Fruit fly (Drosophila melanogaster) whole organism, embryonic: ENCODE data around the gene ppl.

Source experiments
- Bdp1 ChIP-seq: fragments of 200-800 bp; sonication (Bioruptor generic); optimal IDR thresholded peaks from 3 replicates; lab custom pipeline; 2016; ENCODE audit warnings: missing biosample characterization, missing genetic modification characterization
- Blimp-1 ChIP-seq: fragments of 200-800 bp; sonication (Bioruptor generic); optimal IDR thresholded peaks from 3 replicates; lab custom pipeline; 2018; ENCODE audit warnings: missing biosample characterization, missing genetic modification characterization, mild to moderate bottlenecking, moderate library complexity, missing genetic modification reagents
- BtbVII ChIP-seq: fragments of 200-800 bp; sonication (Bioruptor generic); optimal IDR thresholded peaks from 3 replicates; lab custom pipeline; 2017; ENCODE audit warnings: missing biosample characterization, mild to moderate bottlenecking, missing genetic modification characterization
- CG1024 ChIP-seq: fragments of 200-800 bp; sonication (Bioruptor generic); IDR thresholded peaks from 2 replicates; pipeline ENCODE4 v1.3.6; 2022; ENCODE audit warnings: missing biosample characterization, missing genetic modification characterization
- CG11504 ChIP-seq: fragments of 200-800 bp; sonication (Bioruptor generic); optimal IDR thresholded peaks from 3 replicates; lab custom pipeline; 2019; ENCODE audit warnings: missing biosample characterization, mild to moderate bottlenecking, missing genetic modification characterization, moderate library complexity
- CG12219 ChIP-seq: fragments of 200-800 bp; sonication (Bioruptor generic); optimal IDR thresholded peaks from 3 replicates; lab custom pipeline; 2018; ENCODE audit warnings: missing biosample characterization, mild to moderate bottlenecking, missing genetic modification characterization
- CG14965 ChIP-seq: fragments of 200-800 bp; sonication (Bioruptor generic); optimal IDR thresholded peaks from 2 replicates; lab custom pipeline; 2016; ENCODE audit warnings: missing biosample characterization, missing genetic modification characterization, borderline replicate concordance
- CG15011 ChIP-seq: fragments of 200-800 bp; sonication (Bioruptor generic); optimal IDR thresholded peaks from 3 replicates; lab custom pipeline; 2018; ENCODE audit warnings: missing biosample characterization, mild to moderate bottlenecking, missing genetic modification characterization
- CG15479 ChIP-seq: fragments of 200-800 bp; sonication (Bioruptor generic); optimal IDR thresholded peaks from 3 replicates; lab custom pipeline; 2019; ENCODE audit warnings: missing biosample characterization, mild to moderate bottlenecking, missing genetic modification characterization, moderate library complexity
- CG17568 ChIP-seq: fragments of 200-800 bp; sonication (Bioruptor generic); optimal IDR thresholded peaks from 2 replicates; lab custom pipeline; 2018; ENCODE audit warnings: missing biosample characterization, mild to moderate bottlenecking, missing genetic modification characterization, moderate library complexity
- CG18619 ChIP-seq: fragments of 200-800 bp; sonication (Bioruptor generic); optimal IDR thresholded peaks from 3 replicates; lab custom pipeline; 2017; ENCODE audit warnings: missing biosample characterization, mild to moderate bottlenecking, missing genetic modification characterization
- CG3281 ChIP-seq: fragments of 200-800 bp; sonication (Bioruptor generic); optimal IDR thresholded peaks from 3 replicates; lab custom pipeline; 2017; ENCODE audit warnings: missing biosample characterization, mild to moderate bottlenecking, missing genetic modification characterization
- CG4282 ChIP-seq: fragments of 200-800 bp; sonication (Bioruptor generic); optimal IDR thresholded peaks from 2 replicates; lab custom pipeline; 2016; ENCODE audit warnings: missing biosample characterization, missing genetic modification characterization
- CG4854 ChIP-seq: fragments of 200-800 bp; sonication (Bioruptor generic); optimal IDR thresholded peaks from 2 replicates; lab custom pipeline; 2016; ENCODE audit warnings: missing biosample characterization, missing genetic modification characterization, inconsistent platforms
- CG6254 ChIP-seq: fragments of 200-800 bp; sonication (Bioruptor generic); optimal IDR thresholded peaks from 3 replicates; lab custom pipeline; 2017; ENCODE audit warnings: mild to moderate bottlenecking, missing biosample characterization, missing genetic modification reagents, missing genetic modification characterization
- CG6854 ChIP-seq: fragments of 200-800 bp; sonication (Bioruptor generic); optimal IDR thresholded peaks from 3 replicates; lab custom pipeline; 2017; ENCODE audit warnings: missing biosample characterization, mild to moderate bottlenecking, missing genetic modification characterization
- CG9609 ChIP-seq: fragments of 200-800 bp; sonication (Bioruptor generic); optimal IDR thresholded peaks from 3 replicates; lab custom pipeline; 2016; ENCODE audit warnings: missing biosample characterization, missing genetic modification characterization
- CG9817 ChIP-seq: fragments of 200-800 bp; sonication (Bioruptor generic); optimal IDR thresholded peaks from 2 replicates; lab custom pipeline; 2018; ENCODE audit warnings: missing biosample characterization, mild to moderate bottlenecking, missing genetic modification characterization, moderate library complexity
- D ChIP-seq, 2 experiments: fragments of 200-800 bp in 1 of 2; fragments of >200 bp in 1 of 2; sonication (Bioruptor generic) in 1 of 2; optimal IDR thresholded peaks; 2 replicates in 1 of 2; 3 replicates in 1 of 2; lab custom pipeline; 2017; ENCODE audit warnings: mild to moderate bottlenecking in 1 of 2, missing biosample characterization in 1 of 2, missing genetic modification characterization in 1 of 2, missing genetic modification reagents in 1 of 2
- Dip3 ChIP-seq: fragments of 200-800 bp; sonication (Bioruptor generic); optimal IDR thresholded peaks from 3 replicates; lab custom pipeline; 2016; ENCODE audit warnings: missing biosample characterization, missing genetic modification characterization
- Fer3 ChIP-seq: fragments of 200-800 bp; sonication (Bioruptor generic); optimal IDR thresholded peaks from 2 replicates; lab custom pipeline; 2018; ENCODE audit warnings: missing biosample characterization, mild to moderate bottlenecking, missing genetic modification characterization, moderate library complexity
- HLH4C ChIP-seq: fragments of 200-800 bp; sonication (Bioruptor generic); IDR thresholded peaks from 3 replicates; pipeline ENCODE4 v1.3.6; 2022; ENCODE audit warnings: missing biosample characterization, missing genetic modification characterization; ENCODE audit not compliant: partially characterized antibody
- Lpt ChIP-seq: fragments of >200 bp; optimal IDR thresholded peaks from 2 replicates; lab custom pipeline; 2018; ENCODE audit warnings: missing biosample characterization, missing genetic modification characterization
- NC2β ChIP-seq: fragments of 200-800 bp; sonication (Bioruptor generic); optimal IDR thresholded peaks from 2 replicates; lab custom pipeline; 2016; ENCODE audit warnings: missing biosample characterization, missing genetic modification characterization
- Poxn ChIP-seq: fragments of 200-800 bp; sonication (Bioruptor generic); IDR thresholded peaks from 2 replicates; pipeline ENCODE4 v1.3.6; 2022; ENCODE audit warnings: missing biosample characterization, missing genetic modification characterization
- Sox100B ChIP-seq: fragments of 200-800 bp; sonication (Bioruptor generic); optimal IDR thresholded peaks from 3 replicates; lab custom pipeline; 2018; ENCODE audit warnings: missing biosample characterization, mild to moderate bottlenecking, missing genetic modification characterization
- Spps ChIP-seq: fragments of 200-800 bp; sonication (Bioruptor generic); optimal IDR thresholded peaks from 2 replicates; lab custom pipeline; 2018; ENCODE audit warnings: missing biosample characterization, mild to moderate bottlenecking, missing genetic modification characterization
- Tbp ChIP-seq: fragments of >200 bp; optimal IDR thresholded peaks from 2 replicates; lab custom pipeline; 2018; ENCODE audit warnings: missing biosample characterization, missing genetic modification characterization
- Trl ChIP-seq, 3 experiments: fragments of >200 bp in 2 of 3; fragments of 200-800 bp in 1 of 3; sonication (Bioruptor generic) in 1 of 3; optimal IDR thresholded peaks; 2 replicates in 1 of 3; 3 replicates in 2 of 3; lab custom pipeline; 2016 to 2017; ENCODE audit warnings: missing biosample characterization in 1 of 3, missing genetic modification characterization in 1 of 3
- Xrp1 ChIP-seq: fragments of 200-800 bp; sonication (Bioruptor generic); IDR thresholded peaks from 2 replicates; pipeline ENCODE4 v1.3.6; 2022; ENCODE audit warnings: missing biosample characterization, missing genetic modification characterization
- amos ChIP-seq: fragments of 200-800 bp; sonication (Bioruptor generic); IDR thresholded peaks from 2 replicates; pipeline ENCODE4 v1.3.6; 2022; ENCODE audit warnings: missing biosample characterization, missing genetic modification characterization; ENCODE audit not compliant: partially characterized antibody
- btn ChIP-seq: fragments of 200-800 bp; sonication (Bioruptor generic); optimal IDR thresholded peaks from 2 replicates; lab custom pipeline; 2016; ENCODE audit warnings: missing biosample characterization, missing genetic modification characterization
- cas ChIP-seq: fragments of 200-800 bp; sonication (Bioruptor generic); IDR thresholded peaks from 2 replicates; pipeline ENCODE4 v1.3.6; 2022; ENCODE audit warnings: missing biosample characterization, missing genetic modification characterization
- chm ChIP-seq: fragments of 200-800 bp; sonication (Bioruptor generic); IDR thresholded peaks from 2 replicates; pipeline ENCODE4 v1.3.6; 2022; ENCODE audit warnings: missing biosample characterization, missing genetic modification characterization
- hkb ChIP-seq, 2 experiments: fragments of 200-800 bp in 1 of 2; fragments of >200 bp in 1 of 2; sonication (Bioruptor generic) in 1 of 2; IDR thresholded peaks in 1 of 2; optimal IDR thresholded peaks in 1 of 2; 2 replicates each; pipeline versions ENCODE4 v1.3.6 to Lab custom; 2017 to 2022; ENCODE audit warnings: missing biosample characterization in 1 of 2, missing genetic modification characterization in 1 of 2
- jing ChIP-seq: fragments of 200-800 bp; sonication (Bioruptor generic); optimal IDR thresholded peaks from 2 replicates; lab custom pipeline; 2018; ENCODE audit warnings: missing biosample characterization, mild to moderate bottlenecking, missing genetic modification characterization
- maf-S ChIP-seq: fragments of 200-800 bp; sonication (Bioruptor generic); optimal IDR thresholded peaks from 2 replicates; lab custom pipeline; 2016; ENCODE audit warnings: missing biosample characterization, missing genetic modification characterization
- nmo ChIP-seq: fragments of 200-800 bp; sonication (Bioruptor generic); optimal IDR thresholded peaks from 2 replicates; lab custom pipeline; 2018; ENCODE audit warnings: missing biosample characterization, mild to moderate bottlenecking, missing genetic modification characterization, moderate library complexity
- nom ChIP-seq: fragments of 200-800 bp; sonication (Bioruptor generic); optimal IDR thresholded peaks from 2 replicates; lab custom pipeline; 2017; ENCODE audit warnings: missing biosample characterization, missing genetic modification characterization, mild to moderate bottlenecking, moderate library complexity, missing genetic modification reagents
- pita ChIP-seq: fragments of 200-800 bp; sonication (Bioruptor generic); optimal IDR thresholded peaks from 2 replicates; lab custom pipeline; 2017; ENCODE audit warnings: missing biosample characterization, mild to moderate bottlenecking, missing genetic modification characterization
- pnt ChIP-seq: fragments of 200-800 bp; sonication (Bioruptor generic); optimal IDR thresholded peaks from 3 replicates; lab custom pipeline; 2016; ENCODE audit warnings: missing biosample characterization, missing genetic modification characterization
- sens-2 ChIP-seq: fragments of 200-800 bp; sonication (Bioruptor generic); IDR thresholded peaks from 2 replicates; pipeline ENCODE4 v1.3.6; 2022; ENCODE audit warnings: missing biosample characterization, missing genetic modification characterization
- sisA ChIP-seq: fragments of 200-800 bp; sonication (Bioruptor generic); IDR thresholded peaks from 2 replicates; pipeline ENCODE4 v1.3.6; 2022; ENCODE audit warnings: missing biosample characterization, missing genetic modification characterization
- slp2 ChIP-seq: fragments of 200-800 bp; sonication (Bioruptor generic); optimal IDR thresholded peaks from 2 replicates; lab custom pipeline; 2016; ENCODE audit warnings: missing biosample characterization, missing genetic modification characterization
- tll ChIP-seq, 2 experiments: fragments of 200-800 bp in 1 of 2; fragments of >200 bp in 1 of 2; sonication (Bioruptor generic) in 1 of 2; optimal IDR thresholded peaks; 2 replicates each; lab custom pipeline; 2017 to 2019; ENCODE audit warnings: missing biosample characterization in 2 of 2, missing genetic modification characterization in 2 of 2, mild to moderate bottlenecking in 1 of 2, moderate library complexity in 1 of 2
- ttk ChIP-seq: fragments of 200-800 bp; sonication (Bioruptor generic); IDR thresholded peaks from 2 replicates; pipeline ENCODE4 v2.1.2; 2022; ENCODE audit warnings: missing biosample characterization, missing genetic modification characterization

Gene ppl

dm6 chr3L:21276296-21277257 is 4.7 kb downstream of the ppl start (continued):
- TF ChIP-seq CG1024 = no peak
- peak; percentile 58 for TF ChIP-seq Blimp-1
- no peak for TF ChIP-seq cas (GFP tag; lab: Robert Waterston, UW)
- TF ChIP-seq CG9817 = peak; percentile 30
- peak; percentile 54 for TF ChIP-seq sisA (GFP tag; lab: Robert Waterston, UW)
- peak; percentile 37 for TF ChIP-seq maf-S (GFP tag; lab: Kevin White, UChicago)
- TF ChIP-seq pnt (GFP tag; lab: Kevin White, UChicago) = peak; percentile 68
- no peak for TF ChIP-seq nom (GFP tag; lab: Kevin White, UChicago)
- no peak for TF ChIP-seq pita (GFP tag; lab: Kevin White, UChicago)
- no peak for TF ChIP-seq hkb (optimal IDR thresholded peaks at IDR 0.05; lab: Kevin White, UChicago)
- 0 out of 2 replicates have a peak, but pooled peaks have one; percentile 39 for TF ChIP-seq hkb (GFP tag; IDR thresholded peaks at IDR 0.05; lab: Robert Waterston, UW)
- TF ChIP-seq Xrp1 (GFP tag; lab: Robert Waterston, UW) = peak; percentile 41
- TF ChIP-seq CG9609 (GFP tag; lab: Kevin White, UChicago) = peak; percentile 40
- 0 out of 2 replicates have a peak, but pooled peaks have one; percentile 11 for TF ChIP-seq ttk (GFP tag; lab: Robert Waterston, UW)
- TF ChIP-seq CG11504 = peak; percentile 82
- peak in 1 of 2 experiments; percentile 88 for TF ChIP-seq tll (GFP tag; optimal IDR thresholded peaks at IDR 0.05; lab: Kevin White, UChicago)
- TF ChIP-seq CG12219 (GFP tag; lab: Kevin White, UChicago) = peak; percentile 24
- peak; percentile 82 for TF ChIP-seq nmo (GFP tag; lab: Kevin White, UChicago)
- TF ChIP-seq CG17568 (GFP tag; lab: Kevin White, UChicago) = no peak
- TF ChIP-seq CG4854 (GFP tag; lab: Kevin White, UChicago) = peak; percentile 41
- no peak for TF ChIP-seq CG14965
- no peak for TF ChIP-seq D (optimal IDR thresholded peaks at IDR 0.05; lab: Kevin White, UChicago)
- TF ChIP-seq D (GFP tag; optimal IDR thresholded peaks at IDR 0.05; lab: Kevin White, UChicago) = peak; percentile 62
- peak; percentile 50 for TF ChIP-seq jing
- TF ChIP-seq chm (GFP tag; lab: Robert Waterston, UW) = peak; percentile 19; the same call in 1 of the 2 replicates
- TF ChIP-seq slp2 (GFP tag; lab: Kevin White, UChicago) = peak; percentile 48
- TF ChIP-seq sens-2 (GFP tag; lab: Robert Waterston, UW) = no peak
- TF ChIP-seq Dip3 (GFP tag; lab: Kevin White, UChicago) = peak; percentile 14
- TF ChIP-seq NC2β (GFP tag; lab: Kevin White, UChicago) = peak; percentile 71
- peak; percentile 44 for TF ChIP-seq Fer3 (tag; lab: Kevin White, UChicago)
- no peak for TF ChIP-seq CG6854 (GFP tag; lab: Kevin White, UChicago)
- peak; percentile 59 for TF ChIP-seq CG3281 (GFP tag; lab: Kevin White, UChicago)
- no peak for TF ChIP-seq btn (GFP tag; lab: Kevin White, UChicago)
- TF ChIP-seq Sox100B = peak; percentile 77
- peak; percentile 59 for TF ChIP-seq CG18619 (GFP tag; lab: Kevin White, UChicago)
- TF ChIP-seq CG15479 (GFP tag; lab: Kevin White, UChicago) = peak; percentile 63
- TF ChIP-seq CG4282 (GFP tag; lab: Kevin White, UChicago) = no peak
- peak; percentile 66 for TF ChIP-seq BtbVII (GFP tag; lab: Kevin White, UChicago)
- TF ChIP-seq Poxn (GFP tag; lab: Robert Waterston, UW) = no peak
- peak; percentile 27 for TF ChIP-seq Spps
- no peak for TF ChIP-seq Lpt (GFP tag; lab: Kevin White, UChicago)
- no peak for TF ChIP-seq Tbp (GFP tag; lab: Kevin White, UChicago)
- peak; percentile 43 for TF ChIP-seq CG15011 (GFP tag; lab: Kevin White, UChicago)
- no peak for TF ChIP-seq HLH4C (GFP tag; lab: Robert Waterston, UW)
- TF ChIP-seq Bdp1 = peak; percentile 5
- TF ChIP-seq CG6254 = peak; percentile 53
- 0 out of 2 replicates have a peak, but pooled peaks have one; percentile 22 for TF ChIP-seq amos
- TF ChIP-seq Trl (optimal IDR thresholded peaks at IDR 0.05; lab: Kevin White, UChicago) = peak; percentile 50 to 51
- peak; percentile 68 for TF ChIP-seq Trl (GFP tag; optimal IDR thresholded peaks at IDR 0.05; lab: Kevin White, UChicago)
